Worm (Caenorhabditis elegans) whole organism, early embryonic: ENCODE measurements around the gene fat-2.
A peak's percentile ranks its signal among the peaks of the same experiment; 100 is the strongest.

Experiments
- B0310.2 ChIP-seq: sonication (generic microtip); optimal IDR thresholded peaks from 2 replicates; lab custom pipeline; 2016; ENCODE audit warnings: mild to moderate bottlenecking, missing genetic modification characterization, missing compliant biosample characterization
- F13C5.2 ChIP-seq: sonication (generic microtip); optimal IDR thresholded peaks from 2 replicates; lab custom pipeline; 2017; ENCODE audit warnings: mild to moderate bottlenecking, missing genetic modification characterization, inconsistent platforms, missing compliant biosample characterization
- aly-1 ChIP-seq: sonication (generic microtip); optimal IDR thresholded peaks from 2 replicates; lab custom pipeline; 2016; ENCODE audit warnings: missing genetic modification characterization, missing compliant biosample characterization
- ama-1 ChIP-seq: fragments of 150-350 bp; optimal IDR thresholded peaks from 2 replicates; lab custom pipeline; 2014
- ceh-13 ChIP-seq: fragments of 200-800 bp; sonication (Bioruptor generic); optimal IDR thresholded peaks from 2 replicates; lab custom pipeline; 2018; ENCODE audit warnings: mild to moderate bottlenecking, missing genetic modification characterization, missing compliant biosample characterization
- ceh-36 ChIP-seq: sonication (generic microtip); optimal IDR thresholded peaks from 2 replicates; lab custom pipeline; 2016; ENCODE audit warnings: missing genetic modification characterization, inconsistent platforms, missing compliant biosample characterization
- ets-7 ChIP-seq: sonication (generic microtip); optimal IDR thresholded peaks from 2 replicates; lab custom pipeline; 2016; ENCODE audit warnings: missing genotype, missing genetic modification characterization, missing compliant biosample characterization
- flt-1 ChIP-seq: fragments of 200-800 bp; sonication (Bioruptor generic); IDR thresholded peaks from 2 replicates; pipeline ENCODE4 v1.3.6; 2022; ENCODE audit warnings: missing genetic modification characterization, missing compliant biosample characterization
- hmbx-1 ChIP-seq: sonication (generic microtip); optimal IDR thresholded peaks from 2 replicates; lab custom pipeline; 2016; ENCODE audit warnings: mild to moderate bottlenecking, missing genetic modification characterization, missing compliant biosample characterization
- hmg-4 ChIP-seq: fragments of 200-800 bp; sonication (Bioruptor generic); optimal IDR thresholded peaks from 2 replicates; lab custom pipeline; 2018; ENCODE audit warnings: mild to moderate bottlenecking, missing genetic modification characterization, missing compliant biosample characterization
- hnd-1 ChIP-seq: sonication (generic microtip); optimal IDR thresholded peaks from 2 replicates; lab custom pipeline; 2016; ENCODE audit warnings: missing genetic modification characterization, missing compliant biosample characterization
- pes-1 ChIP-seq: fragments of 200-800 bp; sonication (Bioruptor generic); IDR thresholded peaks from 2 replicates; pipeline ENCODE4 v1.3.6; 2022; ENCODE audit warnings: missing genetic modification reagents, missing genetic modification characterization, missing compliant biosample characterization
- scrt-1 ChIP-seq: fragments of 200-800 bp; sonication (Bioruptor generic); IDR thresholded peaks from 2 replicates; pipeline ENCODE4 v1.3.6; 2022; ENCODE audit warnings: missing genetic modification characterization, missing compliant biosample characterization
- sea-1 ChIP-seq: fragments of 200-800 bp; sonication (Bioruptor generic); conservative IDR thresholded peaks from 2 replicates; pipeline ENCODE4 v1.3.6; 2022; ENCODE audit warnings: missing genetic modification characterization, missing compliant biosample characterization
- tbx-11 ChIP-seq: fragments of 200-800 bp; sonication (Bioruptor generic); IDR thresholded peaks from 2 replicates; pipeline ENCODE4 v1.3.6; 2022; ENCODE audit warnings: missing genetic modification characterization, missing compliant biosample characterization
- tbx-37 ChIP-seq: fragments of 200-800 bp; sonication (Bioruptor generic); conservative IDR thresholded peaks from 2 replicates; pipeline ENCODE4 v1.3.6; 2022; ENCODE audit warnings: missing genetic modification reagents, missing genetic modification characterization, missing compliant biosample characterization
- tra-4 ChIP-seq: sonication (generic microtip); optimal IDR thresholded peaks from 2 replicates; lab custom pipeline; 2017; ENCODE audit warnings: missing genetic modification characterization, missing compliant biosample characterization

Gene fat-2

ce11 chrIV:13323823-13324359 is at the start of gene fat-2:
Gene fat-2, plus strand, starts transcription at chrIV:13323873.
- TF ChIP-seq hmbx-1 = no peak
- TF ChIP-seq tra-4 = no peak
- no peak for TF ChIP-seq tbx-37 (GFP tag; lab: Robert Waterston, UW)
- TF ChIP-seq scrt-1 (GFP tag; lab: Robert Waterston, UW) = no peak
- no peak for TF ChIP-seq ceh-13 (GFP tag; lab: Kevin White, UChicago)
- TF ChIP-seq hnd-1 (tag; lab: Kevin White, UChicago) = no peak
- TF ChIP-seq aly-1 = no peak
- TF ChIP-seq pes-1 (GFP tag; lab: Robert Waterston, UW) = no peak
- TF ChIP-seq ets-7 (tag; lab: Kevin White, UChicago) = no peak
- TF ChIP-seq tbx-11 (GFP tag; lab: Robert Waterston, UW) = no peak
- TF ChIP-seq hmg-4 (GFP tag; lab: Kevin White, UChicago) = no peak
- no peak for TF ChIP-seq ama-1 (lab: Kevin White, UChicago)
- TF ChIP-seq ceh-36 = no peak
- no peak for TF ChIP-seq flt-1
- no peak for TF ChIP-seq F13C5.2
- TF ChIP-seq B0310.2 (tag; lab: Kevin White, UChicago) = no peak
- no peak for TF ChIP-seq sea-1 (GFP tag; lab: Robert Waterston, UW)

- TF ChIP-seq ama-1 (lab: Kevin White, UChicago) (no peak), pes-1 (GFP tag; lab: Robert Waterston, UW) (no peak), ets-7 (tag; lab: Kevin White, UChicago) (no peak), tra-4 (no peak), flt-1 (no peak), sea-1 (GFP tag; lab: Robert Waterston, UW) (no peak), hnd-1 (tag; lab: Kevin White, UChicago) (no peak), F13C5.2 (no peak), B0310.2 (tag; lab: Kevin White, UChicago) (no peak), ceh-36 (no peak), hmg-4 (GFP tag; lab: Kevin White, UChicago) (no peak), scrt-1 (GFP tag; lab: Robert Waterston, UW) (no peak), aly-1 (no peak), tbx-37 (GFP tag; lab: Robert Waterston, UW) (no peak), ceh-13 (GFP tag; lab: Kevin White, UChicago) (no peak), tbx-11 (GFP tag; lab: Robert Waterston, UW) (no peak), hmbx-1 (no peak)
Observed at ce11 chrIV:13282778-13283177, 40.9 kb upstream of the fat-2 start, which contains the start of gene cpsf-3. Gene cpsf-3, minus strand, starts transcription at chrIV:13282878.

ce11 chrIV:13289321-13289720 is 34.4 kb upstream of the fat-2 start, which contains the start of gene Y67H2A.10:
Gene Y67H2A.10, minus strand, starts transcription at chrIV:13289504.
- no peak for TF ChIP-seq ama-1 (lab: Kevin White, UChicago)
- TF ChIP-seq sea-1 (GFP tag; lab: Robert Waterston, UW) = no peak
- TF ChIP-seq tbx-37 (GFP tag; lab: Robert Waterston, UW) = 0 out of 2 replicates have a peak, but pooled peaks have one; percentile 27
- no peak for TF ChIP-seq ets-7 (tag; lab: Kevin White, UChicago)
- TF ChIP-seq B0310.2 (tag; lab: Kevin White, UChicago) = no peak
- TF ChIP-seq tbx-11 (GFP tag; lab: Robert Waterston, UW) = no peak
- no peak for TF ChIP-seq hnd-1 (tag; lab: Kevin White, UChicago)
- no peak for TF ChIP-seq flt-1
- TF ChIP-seq ceh-13 (GFP tag; lab: Kevin White, UChicago) = no peak
- TF ChIP-seq hmg-4 (GFP tag; lab: Kevin White, UChicago) = no peak
- no peak for TF ChIP-seq hmbx-1
- TF ChIP-seq pes-1 (GFP tag; lab: Robert Waterston, UW) = 0 out of 2 replicates have a peak, but pooled peaks have one; percentile 9
- TF ChIP-seq scrt-1 (GFP tag; lab: Robert Waterston, UW) = no peak
- TF ChIP-seq aly-1 = no peak
- TF ChIP-seq F13C5.2 = peak; percentile 42
- TF ChIP-seq tra-4 = no peak
- no peak for TF ChIP-seq ceh-36

- TF ChIP-seq pes-1 (GFP tag; lab: Robert Waterston, UW) (no peak), hmg-4 (GFP tag; lab: Kevin White, UChicago) (no peak), flt-1 (no peak), sea-1 (GFP tag; lab: Robert Waterston, UW) (no peak), tbx-11 (GFP tag; lab: Robert Waterston, UW) (no peak), hnd-1 (tag; lab: Kevin White, UChicago) (no peak), ceh-36 (no peak), ama-1 (lab: Kevin White, UChicago) (no peak), ets-7 (tag; lab: Kevin White, UChicago) (no peak), ceh-13 (GFP tag; lab: Kevin White, UChicago) (no peak), tbx-37 (GFP tag; lab: Robert Waterston, UW) (no peak), scrt-1 (GFP tag; lab: Robert Waterston, UW) (no peak), B0310.2 (tag; lab: Kevin White, UChicago) (no peak)
Observed at ce11 chrIV:13290239-13290638, 33.4 kb upstream of the fat-2 start.

ce11 chrIV:13297746-13298145 is 25.9 kb upstream of the fat-2 start, which contains the start of the genes Y67H2A.2 and micu-1:
Gene Y67H2A.2, minus strand, starts transcription at chrIV:13297819.
Gene micu-1, plus strand, starts transcription at chrIV:13297926.
- no peak for TF ChIP-seq pes-1 (GFP tag; lab: Robert Waterston, UW)
- peak; percentile 20 for TF ChIP-seq F13C5.2
- TF ChIP-seq flt-1 = 0 out of 2 replicates have a peak, but pooled peaks have one; percentile 32

- TF ChIP-seq scrt-1 (GFP tag; lab: Robert Waterston, UW) (no peak), aly-1 (no peak), tbx-37 (GFP tag; lab: Robert Waterston, UW) (no peak), hmg-4 (GFP tag; lab: Kevin White, UChicago) (no peak)
Observed at ce11 chrIV:13299648-13300047, 24.0 kb upstream of the fat-2 start.

ce11 chrIV:13300109-13300508 is 23.6 kb upstream of the fat-2 start, which contains the start of gene kdp-1:
Gene kdp-1, plus strand, starts transcription at chrIV:13300188.
- TF ChIP-seq flt-1 (no peak), F13C5.2 (no peak), pes-1 (GFP tag; lab: Robert Waterston, UW) (no peak), scrt-1 (GFP tag; lab: Robert Waterston, UW) (no peak), B0310.2 (tag; lab: Kevin White, UChicago) (no peak), ceh-36 (no peak), ets-7 (tag; lab: Kevin White, UChicago) (no peak), hnd-1 (tag; lab: Kevin White, UChicago) (no peak), tra-4 (no peak), tbx-37 (GFP tag; lab: Robert Waterston, UW) (no peak)
